In the genomic region with DNA sequence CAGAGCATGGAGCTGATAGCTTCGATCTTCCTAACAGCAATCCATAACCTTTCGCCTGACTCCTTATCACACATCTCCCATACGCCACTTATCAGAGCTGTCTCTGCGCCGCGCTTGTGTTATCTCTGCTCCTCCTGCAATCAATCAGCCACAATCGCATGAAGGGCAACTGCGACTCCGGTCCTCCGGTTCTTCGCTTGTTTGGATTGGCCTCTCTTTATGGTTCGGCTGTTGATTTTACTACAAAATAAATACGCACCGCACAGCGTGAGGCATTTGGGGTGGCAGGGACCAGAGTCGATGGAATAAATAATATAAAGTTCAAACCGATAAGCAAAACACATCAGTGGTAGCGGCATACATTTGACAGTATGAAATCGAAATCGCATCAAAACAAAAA, we compare ENCODE assay signal across 2 fruit fly cellular contexts.
TF ChIP-seq lines count a peak whose summit lies in the region.

No protein-coding gene starts in this region.

TF ChIP-seq in whole organism, embryonic, 481 proteins besides CTCF, POLR2A, EP300 and RAD21 (continued from another document and continues in another):
- TF ChIP-seq ara (GFP tag; IDR thresholded peaks at IDR 0.05; lab: Robert Waterston, UW) (peak; percentile 80), nom (GFP tag; optimal IDR thresholded peaks at IDR 0.05; lab: Kevin White, UChicago) (no peak), GATAe (GFP tag; conservative IDR thresholded peaks at IDR 0.05; lab: Robert Waterston, UW) (peak; percentile 32; the same call in 1 of the 2 replicates), CG10959 (GFP tag; IDR thresholded peaks at IDR 0.05; lab: Robert Waterston, UW) (peak; percentile 82), vnd (GFP tag; IDR thresholded peaks at IDR 0.05; lab: Robert Waterston, UW; ENCODE audit: partially characterized antibody) (no peak), abd-A (tag; optimal IDR thresholded peaks at IDR 0.05; lab: Kevin White, UChicago) (no peak), Lim3 (GFP tag; IDR thresholded peaks at IDR 0.05; lab: Robert Waterston, UW) (no peak), Chrac-16 (GFP tag; optimal IDR thresholded peaks at IDR 0.05; lab: Kevin White, UChicago) (no peak), CG1233 (GFP tag; optimal IDR thresholded peaks at IDR 0.05; lab: Kevin White, UChicago) (peak; percentile 78), CG7271 (tag; optimal IDR thresholded peaks at IDR 0.05; lab: Kevin White, UChicago) (peak; percentile 21), CG4617 (GFP tag; optimal IDR thresholded peaks at IDR 0.05; lab: Kevin White, UChicago; ENCODE audit: borderline replicate concordance) (no peak), CG8290 (GFP tag; optimal IDR thresholded peaks at IDR 0.05; lab: Kevin White, UChicago) (peak; percentile 62), CG8290 (tag; optimal IDR thresholded peaks at IDR 0.05; lab: Kevin White, UChicago) (peak in 1 of 2 experiments; percentile 49), mirr (GFP tag; optimal IDR thresholded peaks at IDR 0.05; lab: Kevin White, UChicago) (peak; percentile 28), CG13424 (tag; optimal IDR thresholded peaks at IDR 0.05; lab: Kevin White, UChicago) (peak; percentile 35), Doc2 (GFP tag; IDR thresholded peaks at IDR 0.05; lab: Robert Waterston, UW) (no peak), pb (GFP tag; optimal IDR thresholded peaks at IDR 0.05; lab: Kevin White, UChicago) (peak; percentile 37), chif (GFP tag; optimal IDR thresholded peaks at IDR 0.05; lab: Kevin White, UChicago) (peak; percentile 10 to 41), CG17568 (GFP tag; optimal IDR thresholded peaks at IDR 0.05; lab: Kevin White, UChicago) (peak; percentile 54), CG4707 (GFP tag; optimal IDR thresholded peaks at IDR 0.05; lab: Kevin White, UChicago) (peak; percentile 46), wek (GFP tag; optimal IDR thresholded peaks at IDR 0.05; lab: Kevin White, UChicago) (peak; percentile 57), CG14965 (GFP tag; optimal IDR thresholded peaks at IDR 0.05; lab: Kevin White, UChicago; ENCODE audit: borderline replicate concordance) (peak; percentile 55), Vsx1 (GFP tag; optimal IDR thresholded peaks at IDR 0.05; lab: Kevin White, UChicago) (peak; percentile 67), Pdp1 (GFP tag; optimal IDR thresholded peaks at IDR 0.05; lab: Kevin White, UChicago) (peak; percentile 39 to 73), pnt (GFP tag; optimal IDR thresholded peaks at IDR 0.05; lab: Kevin White, UChicago) (peak; percentile 57), fru (optimal IDR thresholded peaks at IDR 0.05; lab: Kevin White, UChicago) (no peak), CG18619 (GFP tag; optimal IDR thresholded peaks at IDR 0.05; lab: Kevin White, UChicago) (peak; percentile 53), Hand (GFP tag; optimal IDR thresholded peaks at IDR 0.05; lab: Kevin White, UChicago) (no peak), Optix (GFP tag; IDR thresholded peaks at IDR 0.05; lab: Robert Waterston, UW) (0 out of 3 replicates have a peak, but pooled peaks have one; percentile 13), CG1602 (GFP tag; optimal IDR thresholded peaks at IDR 0.05; lab: Kevin White, UChicago) (peak; percentile 34), CG3065 (GFP tag; optimal IDR thresholded peaks at IDR 0.05; lab: Kevin White, UChicago) (peak; percentile 14), fd3F (GFP tag; optimal IDR thresholded peaks at IDR 0.05; lab: Kevin White, UChicago) (no peak), CG15269 (tag; optimal IDR thresholded peaks at IDR 0.05; lab: Kevin White, UChicago) (no peak), CG10209 (GFP tag; optimal IDR thresholded peaks at IDR 0.05; lab: Kevin White, UChicago) (peak; percentile 71), shn (GFP tag; optimal IDR thresholded peaks at IDR 0.05; lab: Kevin White, UChicago) (peak; percentile 49), Gsc (GFP tag; IDR thresholded peaks at IDR 0.05; lab: Robert Waterston, UW) (no peak), pita (GFP tag; optimal IDR thresholded peaks at IDR 0.05; lab: Kevin White, UChicago) (no peak), Fer1 (GFP tag; optimal IDR thresholded peaks at IDR 0.05; lab: Kevin White, UChicago) (no peak), Atf6 (GFP tag; IDR thresholded peaks at IDR 0.05; lab: Robert Waterston, UW) (peak; percentile 19; the same call in 1 of the 2 replicates), ap (GFP tag; IDR thresholded peaks at IDR 0.05; lab: Robert Waterston, UW) (peak; percentile 51; the same call in 1 of the 2 replicates), fd96Cb (tag; optimal IDR thresholded peaks at IDR 0.05; lab: Kevin White, UChicago) (peak; percentile 47), Mad (GFP tag; optimal IDR thresholded peaks at IDR 0.05; lab: Kevin White, UChicago) (peak; percentile 8), CG16813 (GFP tag; IDR thresholded peaks at IDR 0.05; lab: Robert Waterston, UW; ENCODE audit: partially characterized antibody) (no peak), CG8281 (tag; optimal IDR thresholded peaks at IDR 0.05; lab: Kevin White, UChicago) (peak; percentile 43), ci (GFP tag; IDR thresholded peaks at IDR 0.05; lab: Robert Waterston, UW) (peak; percentile 81), stc (GFP tag; IDR thresholded peaks at IDR 0.05; lab: Robert Waterston, UW) (0 out of 2 replicates have a peak, but pooled peaks have one; percentile 24), CG4404 (GFP tag; IDR thresholded peaks at IDR 0.05; lab: Robert Waterston, UW) (peak; percentile 50), ewg (GFP tag; optimal IDR thresholded peaks at IDR 0.05; lab: Kevin White, UChicago) (peak; percentile 18), Atf-2 (GFP tag; optimal IDR thresholded peaks at IDR 0.05; lab: Kevin White, UChicago) (peak; percentile 33), Gug (GFP tag; IDR thresholded peaks at IDR 0.05; lab: Robert Waterston, UW) (no peak), lab (GFP tag; optimal IDR thresholded peaks at IDR 0.05; lab: Kevin White, UChicago) (peak; percentile 80), CG13775 (GFP tag; optimal IDR thresholded peaks at IDR 0.05; lab: Kevin White, UChicago) (peak; percentile 12), CG3163 (GFP tag; optimal IDR thresholded peaks at IDR 0.05; lab: Kevin White, UChicago) (no peak), dm (GFP tag; optimal IDR thresholded peaks at IDR 0.05; lab: Kevin White, UChicago) (no peak), disco-r (GFP tag; optimal IDR thresholded peaks at IDR 0.05; lab: Kevin White, UChicago) (peak; percentile 1), H2.0 (GFP tag; IDR thresholded peaks at IDR 0.05; lab: Robert Waterston, UW) (0 out of 2 replicates have a peak, but pooled peaks have one; percentile 20), CG6254 (GFP tag; optimal IDR thresholded peaks at IDR 0.05; lab: Kevin White, UChicago) (peak; percentile 75), D19B (GFP tag; optimal IDR thresholded peaks at IDR 0.05; lab: Kevin White, UChicago) (no peak), eyg (GFP tag; optimal IDR thresholded peaks at IDR 0.05; lab: Kevin White, UChicago) (peak; percentile 45), Ptx1 (GFP tag; IDR thresholded peaks at IDR 0.05; lab: Robert Waterston, UW) (0 out of 2 replicates have a peak, but pooled peaks have one; percentile 11), p53 (GFP tag; optimal IDR thresholded peaks at IDR 0.05; lab: Kevin White, UChicago) (peak; percentile 41), CG7839 (tag; optimal IDR thresholded peaks at IDR 0.05; lab: Kevin White, UChicago) (peak; percentile 14)

TF ChIP-seq in whole organism, prepupa, 60 proteins besides CTCF, POLR2A, EP300 and RAD21 (continued from another document):
- TF ChIP-seq Blimp-1 (GFP tag; optimal IDR thresholded peaks at IDR 0.05; lab: Kevin White, UChicago) (no peak), acj6 (GFP tag; optimal IDR thresholded peaks at IDR 0.05; lab: Kevin White, UChicago) (no peak), vri (GFP tag; optimal IDR thresholded peaks at IDR 0.05; lab: Kevin White, UChicago) (peak; percentile 68), OdsH (GFP tag; optimal IDR thresholded peaks at IDR 0.05; lab: Kevin White, UChicago) (no peak), Sox15 (GFP tag; optimal IDR thresholded peaks at IDR 0.05; lab: Kevin White, UChicago) (no peak), CG3919 (GFP tag; optimal IDR thresholded peaks at IDR 0.05; lab: Kevin White, UChicago) (no peak), fkh (GFP tag; optimal IDR thresholded peaks at IDR 0.05; lab: Kevin White, UChicago) (peak; percentile 93), Eip75B (GFP tag; optimal IDR thresholded peaks at IDR 0.05; lab: Kevin White, UChicago) (no peak), CG6808 (GFP tag; optimal IDR thresholded peaks at IDR 0.05; lab: Kevin White, UChicago) (no peak), CG15336 (GFP tag; IDR thresholded peaks at IDR 0.05; lab: Robert Waterston, UW) (no peak), CG11762 (GFP tag; optimal IDR thresholded peaks at IDR 0.05; lab: Kevin White, UChicago; ENCODE audit: insufficient read depth) (no peak), ss (GFP tag; optimal IDR thresholded peaks at IDR 0.05; lab: Kevin White, UChicago) (no peak), CG1621 (tag; optimal IDR thresholded peaks at IDR 0.05; lab: Kevin White, UChicago) (no peak), fd85E (GFP tag; optimal IDR thresholded peaks at IDR 0.05; lab: Kevin White, UChicago) (no peak), CG9139 (GFP tag; optimal IDR thresholded peaks at IDR 0.05; lab: Kevin White, UChicago) (no peak), CG32006 (GFP tag; optimal IDR thresholded peaks at IDR 0.05; lab: Kevin White, UChicago) (no peak), salr (GFP tag; optimal IDR thresholded peaks at IDR 0.05; lab: Kevin White, UChicago) (no peak), CG10631 (GFP tag; optimal IDR thresholded peaks at IDR 0.05; lab: Kevin White, UChicago) (peak; percentile 6), CG11294 (GFP tag; IDR thresholded peaks at IDR 0.05; lab: Robert Waterston, UW) (no peak), CG10669 (GFP tag; optimal IDR thresholded peaks at IDR 0.05; lab: Kevin White, UChicago) (no peak), pdm3 (GFP tag; optimal IDR thresholded peaks at IDR 0.05; lab: Kevin White, UChicago) (peak; percentile 9), Sox102F (GFP tag; optimal IDR thresholded peaks at IDR 0.05; lab: Kevin White, UChicago) (peak; percentile 53), topi (GFP tag; optimal IDR thresholded peaks at IDR 0.05; lab: Kevin White, UChicago) (peak; percentile 21), Hr38 (GFP tag; optimal IDR thresholded peaks at IDR 0.05; lab: Kevin White, UChicago) (no peak), lz (GFP tag; optimal IDR thresholded peaks at IDR 0.05; lab: Kevin White, UChicago) (peak; percentile 7), Gug (GFP tag; IDR thresholded peaks at IDR 0.05; lab: Robert Waterston, UW) (no peak), Lpt (GFP tag; optimal IDR thresholded peaks at IDR 0.05; lab: Kevin White, UChicago) (no peak), CG6276 (GFP tag; optimal IDR thresholded peaks at IDR 0.05; lab: Kevin White, UChicago) (no peak), Hr4 (GFP tag; optimal IDR thresholded peaks at IDR 0.05; lab: Kevin White, UChicago) (no peak), eg (GFP tag; IDR thresholded peaks at IDR 0.05; lab: Robert Waterston, UW) (no peak), Eip78C (GFP tag; lab: Kevin White, UChicago) (peak; percentile 44), CG16779 (tag; optimal IDR thresholded peaks at IDR 0.05; lab: Kevin White, UChicago) (no peak), Hr39 (GFP tag; optimal IDR thresholded peaks at IDR 0.05; lab: Kevin White, UChicago) (peak; percentile 17), CG6163 (GFP tag; IDR thresholded peaks at IDR 0.05; lab: Robert Waterston, UW) (no peak), CG8119 (GFP tag; IDR thresholded peaks at IDR 0.05; lab: Robert Waterston, UW) (no peak), CG4318 (GFP tag; optimal IDR thresholded peaks at IDR 0.05; lab: Kevin White, UChicago) (no peak), Sox14 (GFP tag; optimal IDR thresholded peaks at IDR 0.05; lab: Kevin White, UChicago) (no peak), CG8632 (GFP tag; optimal IDR thresholded peaks at IDR 0.05; lab: Kevin White, UChicago) (no peak)
